Fruit fly (Drosophila melanogaster): ENCODE results near the gene PGS1.

The PGS1 gene

DNA sequence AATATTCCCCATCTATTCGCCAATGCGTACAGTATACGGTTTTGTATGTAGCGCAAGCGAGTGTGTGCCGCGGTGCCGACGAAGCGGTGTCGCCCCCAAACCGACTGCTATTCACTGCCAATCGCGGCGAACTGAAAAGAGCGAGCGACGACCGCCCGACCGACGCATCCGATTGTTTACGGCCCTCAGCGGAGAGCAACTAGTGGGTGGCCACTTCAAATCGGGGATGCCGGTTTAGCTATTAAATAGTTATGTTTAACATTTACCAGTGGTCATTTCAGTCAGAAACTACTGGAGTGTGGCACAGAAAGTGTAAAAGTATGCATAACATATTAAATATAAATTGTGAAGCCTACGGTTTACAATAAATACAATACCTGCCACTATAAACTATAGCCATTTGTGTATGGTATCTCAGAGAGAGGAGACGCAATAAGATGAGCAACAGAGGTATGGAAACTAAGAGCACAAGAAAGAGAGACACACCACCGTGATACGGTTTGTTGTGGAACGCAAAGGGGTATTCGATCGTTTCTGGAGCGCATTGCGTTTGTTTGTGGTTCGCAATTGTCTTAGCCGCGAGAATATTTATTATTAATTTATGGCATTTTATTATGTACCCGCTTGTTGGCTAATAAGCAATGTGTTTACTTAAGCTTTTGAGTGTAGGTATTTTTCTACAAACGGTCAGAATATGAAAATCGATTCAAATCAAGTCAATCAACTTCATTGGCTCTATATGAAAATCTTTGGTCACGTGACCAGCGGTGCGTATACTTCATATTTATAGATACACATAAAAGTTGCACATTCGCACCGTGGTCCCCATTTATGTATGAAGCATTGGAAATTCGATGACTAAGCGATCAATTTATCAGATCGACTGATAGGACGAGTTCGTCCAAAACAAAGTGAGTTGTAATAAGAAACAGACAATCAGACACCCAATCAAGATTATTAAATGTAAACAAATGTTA lies 5.6 kb downstream of the PGS1 start (continued):
- TF ChIP-seq CG10147 (GFP tag; optimal IDR thresholded peaks at IDR 0.05) = peak; percentile 33
- TF ChIP-seq gsb-n (tag; optimal IDR thresholded peaks at IDR 0.05) = peak; percentile 34
- TF ChIP-seq Taf1 (GFP tag; IDR thresholded peaks at IDR 0.05) = no peak
- TF ChIP-seq schlank (tag; optimal IDR thresholded peaks at IDR 0.05) = no peak
- TF ChIP-seq CG9797 (GFP tag; optimal IDR thresholded peaks at IDR 0.05) = no peak
- 0 out of 2 replicates have a peak, but pooled peaks have one; percentile 28 for TF ChIP-seq wdn (GFP tag; IDR thresholded peaks at IDR 0.05)
- TF ChIP-seq ro (GFP tag; IDR thresholded peaks at IDR 0.05) = no peak
- TF ChIP-seq sd (tag; optimal IDR thresholded peaks at IDR 0.05) = peak; percentile 41
- TF ChIP-seq HLHmδ (GFP tag; optimal IDR thresholded peaks at IDR 0.05) = peak; percentile 58
- TF ChIP-seq CG3065 (GFP tag; optimal IDR thresholded peaks at IDR 0.05) = no peak
- TF ChIP-seq B-H2 (GFP tag; optimal IDR thresholded peaks at IDR 0.05) = no peak
- peak; percentile 67 for TF ChIP-seq Nf-YC (tag; optimal IDR thresholded peaks at IDR 0.05)
- peak; percentile 44; the same call in 1 of the 2 replicates for TF ChIP-seq Rfx (GFP tag; IDR thresholded peaks at IDR 0.05)
- TF ChIP-seq BEAF-32 (GFP tag; optimal IDR thresholded peaks at IDR 0.05) = peak; percentile 0
- TF ChIP-seq CG13296 (GFP tag; optimal IDR thresholded peaks at IDR 0.05) = peak; percentile 30
- TF ChIP-seq sens (GFP tag) = peak; percentile 82
- TF ChIP-seq hkb (optimal IDR thresholded peaks at IDR 0.05) = no peak
- 0 out of 2 replicates have a peak, but pooled peaks have one; percentile 52 for TF ChIP-seq hkb (GFP tag; IDR thresholded peaks at IDR 0.05)
- no peak for TF ChIP-seq sc (optimal IDR thresholded peaks at IDR 0.05)
- TF ChIP-seq sc (GFP tag; optimal IDR thresholded peaks at IDR 0.05) = no peak
- peak; percentile 98 for TF ChIP-seq Sry-β (GFP tag; optimal IDR thresholded peaks at IDR 0.05)
- no peak for TF ChIP-seq HLH3B (GFP tag; IDR thresholded peaks at IDR 0.05)
- peak; percentile 42 for TF ChIP-seq yki (optimal IDR thresholded peaks at IDR 0.05)
- no peak for TF ChIP-seq nerfin-1 (tag; optimal IDR thresholded peaks at IDR 0.05)
- TF ChIP-seq CG6254 (GFP tag; optimal IDR thresholded peaks at IDR 0.05) = no peak
- peak; percentile 17 for TF ChIP-seq CG2120 (GFP tag; optimal IDR thresholded peaks at IDR 0.05)
- TF ChIP-seq disco-r (GFP tag; optimal IDR thresholded peaks at IDR 0.05) = no peak
- no peak for TF ChIP-seq CG17568 (GFP tag; optimal IDR thresholded peaks at IDR 0.05)
- peak; percentile 28 for TF ChIP-seq CG15011 (GFP tag; optimal IDR thresholded peaks at IDR 0.05)
- peak; percentile 27 for TF ChIP-seq pros (GFP tag; optimal IDR thresholded peaks at IDR 0.05)
- TF ChIP-seq CG4617 (GFP tag; optimal IDR thresholded peaks at IDR 0.05; ENCODE audit: borderline replicate concordance) = no peak
- TF ChIP-seq ftz-f1 (GFP tag; optimal IDR thresholded peaks at IDR 0.05) = peak; percentile 12
- no peak for TF ChIP-seq CG30431 (GFP tag; optimal IDR thresholded peaks at IDR 0.05)
- peak; percentile 88 to 98 for TF ChIP-seq Trl (optimal IDR thresholded peaks at IDR 0.05)
- TF ChIP-seq Trl (GFP tag; optimal IDR thresholded peaks at IDR 0.05) = no peak
- TF ChIP-seq fd64A (GFP tag; optimal IDR thresholded peaks at IDR 0.05) = no peak
- TF ChIP-seq CG6813 (GFP tag; optimal IDR thresholded peaks at IDR 0.05) = no peak
- TF ChIP-seq CG31224 (GFP tag; IDR thresholded peaks at IDR 0.05) = no peak
- TF ChIP-seq D19B (GFP tag; optimal IDR thresholded peaks at IDR 0.05) = no peak
- no peak for TF ChIP-seq sob (GFP tag; IDR thresholded peaks at IDR 0.05)
- no peak for TF ChIP-seq CG3407 (GFP tag; optimal IDR thresholded peaks at IDR 0.05)
- TF ChIP-seq CG18599 (GFP tag; optimal IDR thresholded peaks at IDR 0.05) = peak; percentile 9
- peak; percentile 41; the same call in 1 of the 3 replicates for TF ChIP-seq CG11456 (GFP tag; IDR thresholded peaks at IDR 0.05)
- peak; percentile 26 for TF ChIP-seq CG2678 (tag; optimal IDR thresholded peaks at IDR 0.05)
- TF ChIP-seq pb (GFP tag; optimal IDR thresholded peaks at IDR 0.05) = no peak
- no peak for TF ChIP-seq CG9817 (tag; optimal IDR thresholded peaks at IDR 0.05)
- peak; percentile 17 for TF ChIP-seq PHDP (tag; optimal IDR thresholded peaks at IDR 0.05)
- no peak for TF ChIP-seq CG31441 (GFP tag; IDR thresholded peaks at IDR 0.05)
- no peak for TF ChIP-seq fu2 (GFP tag; optimal IDR thresholded peaks at IDR 0.05)
- no peak for TF ChIP-seq Mad (GFP tag; optimal IDR thresholded peaks at IDR 0.05)
